Fruit fly (Drosophila melanogaster) whole organism, embryonic: ENCODE data around the gene RpS28b.

ENCODE experiments used
- Abd-B ChIP-seq: fragments of 200-800 bp; sonication (Bioruptor generic); optimal IDR thresholded peaks from 2 replicates; lab custom pipeline; 2018; ENCODE audit warnings: missing biosample characterization, mild to moderate bottlenecking, missing genetic modification characterization, moderate library complexity
- Adf1 ChIP-seq: fragments of 200-800 bp; sonication (Bioruptor generic); IDR thresholded peaks from 2 replicates; pipeline ENCODE4 v1.3.6; 2022; ENCODE audit warnings: missing biosample characterization, missing genetic modification characterization
- Atf-2 ChIP-seq: fragments of 200-800 bp; sonication (Bioruptor generic); optimal IDR thresholded peaks from 2 replicates; lab custom pipeline; 2016; ENCODE audit warnings: missing biosample characterization, missing genetic modification characterization
- B-H1 ChIP-seq: fragments of 200-800 bp; sonication (Bioruptor generic); IDR thresholded peaks from 3 replicates; pipeline ENCODE4 v1.3.6; 2022; ENCODE audit warnings: missing biosample characterization, missing genetic modification characterization
- B-H2 ChIP-seq: fragments of 200-800 bp; sonication (Bioruptor generic); optimal IDR thresholded peaks from 2 replicates; lab custom pipeline; 2018; ENCODE audit warnings: missing biosample characterization, mild to moderate bottlenecking, missing genetic modification characterization
- Bgb ChIP-seq: fragments of 200-800 bp; sonication (Bioruptor generic); IDR thresholded peaks from 2 replicates; pipeline ENCODE4 v1.3.6; 2022; ENCODE audit warnings: missing biosample characterization, missing genetic modification characterization; ENCODE audit not compliant: partially characterized antibody
- CG11093 ChIP-seq: fragments of 200-800 bp; sonication (Bioruptor generic); IDR thresholded peaks from 3 replicates; pipeline ENCODE4 v1.3.6; 2022; ENCODE audit warnings: missing biosample characterization, missing genetic modification characterization
- CG11723 ChIP-seq: fragments of 200-800 bp; sonication (Bioruptor generic); optimal IDR thresholded peaks from 2 replicates; lab custom pipeline; 2017; ENCODE audit warnings: missing biosample characterization, mild to moderate bottlenecking, missing genetic modification characterization
- CG12769 ChIP-seq: fragments of 200-800 bp; sonication (Bioruptor generic); optimal IDR thresholded peaks from 2 replicates; lab custom pipeline; 2019; ENCODE audit warnings: missing biosample characterization, mild to moderate bottlenecking, missing genetic modification characterization, moderate library complexity
- CG13894 ChIP-seq: fragments of 200-800 bp; sonication (Bioruptor generic); optimal IDR thresholded peaks from 3 replicates; lab custom pipeline; 2018; ENCODE audit warnings: missing biosample characterization, mild to moderate bottlenecking, missing genetic modification characterization, moderate library complexity
- CG1792 ChIP-seq: fragments of 200-800 bp; sonication (Bioruptor generic); optimal IDR thresholded peaks from 2 replicates; lab custom pipeline; 2016; ENCODE audit warnings: missing biosample characterization, missing genetic modification characterization
- CG18011 ChIP-seq: fragments of 200-800 bp; sonication (Bioruptor generic); optimal IDR thresholded peaks from 2 replicates; lab custom pipeline; 2017; ENCODE audit warnings: missing biosample characterization, missing genetic modification characterization, mild to moderate bottlenecking, moderate library complexity, missing genotype
- CG18599 ChIP-seq: fragments of 200-800 bp; sonication (Bioruptor generic); optimal IDR thresholded peaks from 3 replicates; lab custom pipeline; 2017; ENCODE audit warnings: missing biosample characterization, missing genetic modification characterization, mild to moderate bottlenecking, moderate library complexity, missing genetic modification reagents
- CG2889 ChIP-seq: fragments of 200-800 bp; sonication (Bioruptor generic); IDR thresholded peaks from 3 replicates; pipeline ENCODE4 v1.3.6; 2022; ENCODE audit warnings: missing biosample characterization, missing genetic modification characterization
- CG3065 ChIP-seq: fragments of 200-800 bp; sonication (Bioruptor generic); optimal IDR thresholded peaks from 2 replicates; lab custom pipeline; 2016; ENCODE audit warnings: missing biosample characterization, missing genetic modification characterization
- CG34422 ChIP-seq: fragments of 200-800 bp; sonication (Bioruptor generic); IDR thresholded peaks from 3 replicates; pipeline ENCODE4 v1.3.6; 2022; ENCODE audit warnings: missing biosample characterization, missing genetic modification characterization
- CG4360 ChIP-seq: fragments of 200-800 bp; sonication (Bioruptor generic); IDR thresholded peaks from 2 replicates; pipeline ENCODE4 v1.3.6; 2022; ENCODE audit warnings: missing biosample characterization, missing genetic modification characterization
- CG4820 ChIP-seq: fragments of 200-800 bp; sonication (Bioruptor generic); optimal IDR thresholded peaks from 3 replicates; lab custom pipeline; 2016; ENCODE audit warnings: missing biosample characterization, missing genetic modification characterization
- CG5953 ChIP-seq: fragments of 200-800 bp; sonication (Bioruptor generic); IDR thresholded peaks from 2 replicates; pipeline ENCODE4 v1.3.6; 2022; ENCODE audit warnings: missing biosample characterization, missing genetic modification characterization
- CG7372 ChIP-seq: fragments of 200-800 bp; sonication (Bioruptor generic); IDR thresholded peaks from 2 replicates; pipeline ENCODE4 v1.3.6; 2022; ENCODE audit warnings: missing biosample characterization, missing genetic modification characterization
- CG9797 ChIP-seq: fragments of 200-800 bp; sonication (Bioruptor generic); optimal IDR thresholded peaks from 3 replicates; lab custom pipeline; 2018; ENCODE audit warnings: missing biosample characterization, mild to moderate bottlenecking, missing genetic modification characterization
- CoRest ChIP-seq: fragments of 200-800 bp; sonication (Bioruptor generic); optimal IDR thresholded peaks from 3 replicates; lab custom pipeline; 2018; ENCODE audit warnings: missing biosample characterization, mild to moderate bottlenecking, missing genetic modification characterization, moderate library complexity
- Hr78 ChIP-seq, 2 experiments: fragments of 200-800 bp in 1 of 2; fragments of >200 bp in 1 of 2; sonication (Bioruptor generic) in 1 of 2; optimal IDR thresholded peaks; 2 replicates each; lab custom pipeline; 2017 to 2019; ENCODE audit warnings: missing biosample characterization in 2 of 2, missing genetic modification characterization in 2 of 2, mild to moderate bottlenecking in 1 of 2, moderate library complexity in 1 of 2
- Lhr ChIP-seq: fragments of 200-800 bp; sonication (Bioruptor generic); optimal IDR thresholded peaks from 3 replicates; lab custom pipeline; 2017; ENCODE audit warnings: mild to moderate bottlenecking, missing biosample characterization, missing genetic modification reagents, missing genetic modification characterization
- Myb ChIP-seq: fragments of 200-800 bp; sonication (Bioruptor generic); optimal IDR thresholded peaks from 2 replicates; lab custom pipeline; 2016; ENCODE audit warnings: missing biosample characterization, missing genetic modification characterization
- Oli ChIP-seq: fragments of 200-800 bp; sonication (Bioruptor generic); optimal IDR thresholded peaks from 2 replicates; lab custom pipeline; 2018; ENCODE audit warnings: missing biosample characterization, mild to moderate bottlenecking, missing genetic modification characterization, moderate library complexity
- PHDP ChIP-seq: fragments of 200-800 bp; sonication (Bioruptor generic); optimal IDR thresholded peaks from 3 replicates; lab custom pipeline; 2018; ENCODE audit warnings: missing biosample characterization, mild to moderate bottlenecking, missing genetic modification characterization, moderate library complexity
- Pdp1 ChIP-seq, 2 experiments: fragments of 200-800 bp; sonication (Bioruptor generic); optimal IDR thresholded peaks; 3 replicates each; lab custom pipeline; 2016; ENCODE audit warnings: missing biosample characterization in 2 of 2, missing genetic modification characterization in 2 of 2, mild to moderate bottlenecking in 1 of 2, moderate library complexity in 1 of 2
- Spps ChIP-seq: fragments of 200-800 bp; sonication (Bioruptor generic); optimal IDR thresholded peaks from 2 replicates; lab custom pipeline; 2018; ENCODE audit warnings: missing biosample characterization, mild to moderate bottlenecking, missing genetic modification characterization
- TFAM ChIP-seq: fragments of 200-800 bp; sonication (Bioruptor generic); optimal IDR thresholded peaks from 2 replicates; lab custom pipeline; 2017; ENCODE audit warnings: missing biosample characterization, missing genetic modification characterization, inconsistent platforms
- ap ChIP-seq: fragments of 200-800 bp; sonication (Bioruptor generic); IDR thresholded peaks from 2 replicates; pipeline ENCODE4 v1.3.6; 2022; ENCODE audit warnings: missing biosample characterization, missing genetic modification characterization
- bigmax ChIP-seq: fragments of 200-800 bp; sonication (Bioruptor generic); optimal IDR thresholded peaks from 2 replicates; lab custom pipeline; 2018; ENCODE audit warnings: missing biosample characterization, mild to moderate bottlenecking, missing genetic modification characterization
- br ChIP-seq: fragments of >200 bp; optimal IDR thresholded peaks from 2 replicates; lab custom pipeline; 2017
- bsh ChIP-seq, 2 experiments: fragments of 200-800 bp; sonication (Bioruptor generic); optimal IDR thresholded peaks; 2 replicates each; lab custom pipeline; 2017 to 2018; ENCODE audit warnings: mild to moderate bottlenecking in 2 of 2, missing biosample characterization in 2 of 2, missing genetic modification characterization in 2 of 2, moderate library complexity in 1 of 2
- fd96Cb ChIP-seq: fragments of 200-800 bp; sonication (Bioruptor generic); optimal IDR thresholded peaks from 2 replicates; lab custom pipeline; 2018; ENCODE audit warnings: missing biosample characterization, mild to moderate bottlenecking, missing genetic modification characterization, moderate library complexity
- gce ChIP-seq: fragments of 200-800 bp; sonication (Bioruptor generic); IDR thresholded peaks from 3 replicates; pipeline ENCODE4 v1.3.6; 2022; ENCODE audit warnings: missing biosample characterization, missing genetic modification characterization
- grau ChIP-seq: fragments of 200-800 bp; optimal IDR thresholded peaks from 3 replicates; lab custom pipeline; 2019; ENCODE audit warnings: missing biosample characterization, mild to moderate bottlenecking, missing genetic modification characterization, moderate library complexity
- gsb-n ChIP-seq: fragments of 200-800 bp; sonication (Bioruptor generic); optimal IDR thresholded peaks from 3 replicates; lab custom pipeline; 2018; ENCODE audit warnings: missing biosample characterization, mild to moderate bottlenecking, missing genetic modification characterization
- jigr1 ChIP-seq: fragments of 200-800 bp; sonication (Bioruptor generic); IDR thresholded peaks from 3 replicates; pipeline ENCODE4 v1.3.6; 2022; ENCODE audit warnings: missing biosample characterization, missing genetic modification characterization
- kah ChIP-seq: fragments of 200-800 bp; sonication (Bioruptor generic); optimal IDR thresholded peaks from 2 replicates; lab custom pipeline; 2018; ENCODE audit warnings: missing biosample characterization, mild to moderate bottlenecking, missing genetic modification characterization
- ken ChIP-seq: fragments of 200-800 bp; sonication (Bioruptor generic); IDR thresholded peaks from 3 replicates; pipeline ENCODE4 v1.3.6; 2022; ENCODE audit warnings: missing biosample characterization, missing genetic modification characterization
- klu ChIP-seq: fragments of 200-800 bp; sonication (Bioruptor generic); IDR thresholded peaks from 2 replicates; pipeline ENCODE4 v1.3.6; 2022; ENCODE audit warnings: missing biosample characterization, missing genetic modification characterization
- oc ChIP-seq: fragments of 200-800 bp; sonication (Bioruptor generic); optimal IDR thresholded peaks from 2 replicates; lab custom pipeline; 2018; ENCODE audit warnings: missing biosample characterization, mild to moderate bottlenecking, missing genetic modification characterization, moderate library complexity
- schlank ChIP-seq: fragments of 200-800 bp; sonication (Bioruptor generic); optimal IDR thresholded peaks from 2 replicates; lab custom pipeline; 2018; ENCODE audit warnings: missing biosample characterization, mild to moderate bottlenecking, missing genetic modification characterization
- shn ChIP-seq: fragments of 200-800 bp; sonication (Bioruptor generic); optimal IDR thresholded peaks from 3 replicates; lab custom pipeline; 2016; ENCODE audit warnings: missing biosample characterization, missing genetic modification characterization
- trh ChIP-seq: fragments of 200-800 bp; sonication (Bioruptor generic); optimal IDR thresholded peaks from 2 replicates; lab custom pipeline; 2016; ENCODE audit warnings: missing biosample characterization, missing genetic modification characterization
- wek ChIP-seq: fragments of 200-800 bp; sonication (Bioruptor generic); optimal IDR thresholded peaks from 3 replicates; lab custom pipeline; 2018; ENCODE audit warnings: missing biosample characterization, mild to moderate bottlenecking, missing genetic modification characterization, moderate library complexity
- zen2 ChIP-seq: fragments of 200-800 bp; sonication (Bioruptor generic); IDR thresholded peaks from 3 replicates; pipeline ENCODE4 v1.3.6; 2022; ENCODE audit warnings: missing biosample characterization, missing genetic modification characterization; ENCODE audit not compliant: partially characterized antibody

RpS28b gene

DNA sequence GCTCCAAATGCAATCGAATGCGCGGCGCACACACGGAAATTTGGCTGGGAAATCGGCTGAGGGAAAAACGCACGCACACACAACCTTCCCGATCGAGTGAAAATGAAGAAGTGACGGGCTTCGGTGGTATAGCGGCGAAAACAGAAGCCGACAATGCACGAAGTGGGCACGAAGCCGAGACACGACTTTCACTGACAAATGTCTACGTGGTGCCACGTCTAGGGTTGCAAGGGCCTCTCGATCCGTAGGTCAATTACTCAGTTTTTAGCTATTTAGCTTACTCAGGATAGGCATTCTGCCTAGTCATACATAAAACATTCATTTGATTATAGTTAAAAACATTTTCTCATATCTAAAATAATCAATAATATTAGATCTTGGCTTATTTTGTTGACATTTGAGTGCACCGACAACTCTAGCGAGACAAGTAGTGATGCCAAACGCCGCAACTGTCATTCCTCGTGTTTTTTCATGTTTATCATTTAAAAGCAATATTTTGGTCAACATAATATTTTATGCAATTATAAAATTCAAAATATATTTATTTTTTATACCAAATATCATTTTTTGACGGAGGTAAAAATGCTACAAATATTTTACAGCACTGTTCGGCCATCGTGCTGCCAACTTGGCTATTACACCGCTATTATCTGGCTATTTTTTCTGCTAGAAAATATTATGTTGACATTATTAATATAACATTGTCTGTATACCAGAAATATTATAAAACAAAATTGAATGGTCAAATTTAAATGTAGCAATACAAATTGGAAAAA lies 690 bp upstream of the RpS28b start (continued):
- TF ChIP-seq gce (GFP tag; lab: Robert Waterston, UW) = peak; percentile 79; the same call in 2 of the 3 replicates
- TF ChIP-seq oc (tag; lab: Kevin White, UChicago) = peak; percentile 83
- peak; percentile 89 for TF ChIP-seq CG34422 (GFP tag; lab: Robert Waterston, UW)
- peak; percentile 58; the same call in 1 of the 3 replicates for TF ChIP-seq jigr1 (GFP tag; lab: Robert Waterston, UW)
- peak in 1 of 2 experiments; percentile 40 for TF ChIP-seq Hr78 (GFP tag; optimal IDR thresholded peaks at IDR 0.05; lab: Kevin White, UChicago)
- peak; percentile 84 for TF ChIP-seq ken (GFP tag; lab: Robert Waterston, UW)
- peak; percentile 72 for TF ChIP-seq wek (GFP tag; lab: Kevin White, UChicago)
- TF ChIP-seq Bgb (GFP tag; lab: Robert Waterston, UW) = peak; percentile 55
- TF ChIP-seq B-H1 = peak; percentile 78; the same call in 2 of the 3 replicates
- peak; percentile 90 for TF ChIP-seq CoRest (tag; lab: Kevin White, UChicago)
- TF ChIP-seq bsh (GFP tag; optimal IDR thresholded peaks at IDR 0.05; lab: Kevin White, UChicago) = peak; percentile 51 to 93
- TF ChIP-seq br (lab: Kevin White, UChicago) = no peak
- peak; percentile 81; the same call in 2 of the 3 replicates for TF ChIP-seq CG11093 (GFP tag; lab: Robert Waterston, UW)
- peak; percentile 85 for TF ChIP-seq CG2889
- TF ChIP-seq Atf-2 = peak; percentile 76
- TF ChIP-seq bigmax (GFP tag; lab: Kevin White, UChicago) = no peak
- TF ChIP-seq CG4360 (GFP tag; lab: Robert Waterston, UW) = 0 out of 2 replicates have a peak, but pooled peaks have one; percentile 27
- TF ChIP-seq zen2 (GFP tag; lab: Robert Waterston, UW) = no peak
- TF ChIP-seq trh (GFP tag; lab: Kevin White, UChicago) = peak; percentile 77
- TF ChIP-seq schlank (tag; lab: Kevin White, UChicago) = peak; percentile 84
- peak; percentile 28 for TF ChIP-seq TFAM (GFP tag; lab: Kevin White, UChicago)
- TF ChIP-seq CG4820 = peak; percentile 78
- TF ChIP-seq CG11723 (GFP tag; lab: Kevin White, UChicago) = peak; percentile 81
- TF ChIP-seq CG13894 = peak; percentile 87
- peak; percentile 63 for TF ChIP-seq Lhr
- TF ChIP-seq CG3065 = peak; percentile 61
- TF ChIP-seq ap = peak; percentile 79
- peak; percentile 91 for TF ChIP-seq CG12769
- TF ChIP-seq klu (GFP tag; lab: Robert Waterston, UW) = peak; percentile 64
- peak; percentile 56; the same call in 1 of the 2 replicates for TF ChIP-seq CG5953 (GFP tag; lab: Robert Waterston, UW)
- TF ChIP-seq Oli (tag; lab: Kevin White, UChicago) = peak; percentile 88
- TF ChIP-seq Myb = peak; percentile 24
- TF ChIP-seq shn = peak; percentile 56
- TF ChIP-seq CG1792 = peak; percentile 32
- TF ChIP-seq Pdp1 (GFP tag; optimal IDR thresholded peaks at IDR 0.05; lab: Kevin White, UChicago) = peak; percentile 58 to 71
- peak; percentile 81 for TF ChIP-seq gsb-n (tag; lab: Kevin White, UChicago)
- TF ChIP-seq Abd-B (GFP tag; lab: Kevin White, UChicago) = peak; percentile 37
- peak; percentile 56; the same call in 1 of the 2 replicates for TF ChIP-seq Adf1 (GFP tag; lab: Robert Waterston, UW)
- peak; percentile 93 for TF ChIP-seq CG18599 (GFP tag; lab: Kevin White, UChicago)
- TF ChIP-seq B-H2 (GFP tag; lab: Kevin White, UChicago) = peak; percentile 85
- TF ChIP-seq CG18011 (GFP tag; lab: Kevin White, UChicago) = peak; percentile 73
- peak; percentile 76 for TF ChIP-seq fd96Cb (tag; lab: Kevin White, UChicago)
- peak; percentile 28 for TF ChIP-seq CG9797
- TF ChIP-seq grau (tag; lab: Kevin White, UChicago) = peak; percentile 89
- TF ChIP-seq kah (GFP tag; lab: Kevin White, UChicago) = peak; percentile 81
- peak; percentile 90 for TF ChIP-seq PHDP
- peak; percentile 78 for TF ChIP-seq Spps (tag; lab: Kevin White, UChicago)
- TF ChIP-seq CG7372 (GFP tag; lab: Robert Waterston, UW) = peak; percentile 88
